Worm (Caenorhabditis elegans) whole organism, L4/young adult: ENCODE measurements around the gene F19B2.5.

ENCODE experiments used
- W03F9.2 ChIP-seq: fragments of 150-350 bp; optimal IDR thresholded peaks from 2 replicates; lab custom pipeline; 2014; ENCODE audit warnings: missing biosample characterization, missing genetic modification characterization
- dao-5 ChIP-seq: sonication (generic microtip); optimal IDR thresholded peaks from 2 replicates; lab custom pipeline; 2016; ENCODE audit warnings: missing genotype, missing genetic modification characterization, moderate library complexity, missing compliant biosample characterization
- him-1 ChIP-seq: sonication (generic microtip); optimal IDR thresholded peaks from 2 replicates; lab custom pipeline; 2016; ENCODE audit warnings: missing genotype, missing genetic modification reagents, missing genetic modification characterization, missing compliant biosample characterization

The F19B2.5 gene

ce11 chrV:20182311-20182710 lies 18.3 kb upstream of the F19B2.5 start:
- TF ChIP-seq dao-5 (tag; lab: Kevin White, UChicago) = no peak
- no peak for TF ChIP-seq W03F9.2
- no peak for TF ChIP-seq him-1 (tag; lab: Kevin White, UChicago)

DNA sequence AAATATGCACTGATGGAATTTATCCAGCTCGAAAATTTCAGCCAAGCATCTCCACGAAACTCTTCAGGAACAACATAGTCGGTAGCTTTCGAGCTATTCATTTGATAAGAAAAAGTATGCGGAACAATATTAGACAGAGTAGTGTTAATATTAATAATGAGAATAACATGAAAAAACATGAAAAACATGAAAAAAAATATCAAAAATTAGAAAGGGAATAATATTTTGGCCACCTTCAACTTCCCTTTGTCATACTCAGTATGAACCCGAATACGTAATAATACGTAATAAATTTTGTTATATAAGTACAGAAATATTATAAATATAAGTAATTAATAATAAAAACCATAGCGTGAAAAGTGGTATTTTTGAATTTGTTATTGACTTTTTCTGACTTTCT lies 8.0 kb upstream of the F19B2.5 start, which contains the start of gene srw-39:
Gene srw-39, minus strand, starts transcription at position 101 of the 400 bp plus-strand sequence.
- TF ChIP-seq dao-5 (tag; lab: Kevin White, UChicago) = no peak
- TF ChIP-seq W03F9.2 = no peak
- no peak for TF ChIP-seq him-1 (tag; lab: Kevin White, UChicago)

- TF ChIP-seq dao-5 (tag; lab: Kevin White, UChicago) = no peak
- no peak for TF ChIP-seq W03F9.2
These were observed 1.8 kb upstream of the F19B2.5 start for ce11 chrV:20165808-20166207.

- no peak for TF ChIP-seq W03F9.2
- no peak for TF ChIP-seq dao-5 (tag; lab: Kevin White, UChicago)
- no peak for TF ChIP-seq him-1 (tag; lab: Kevin White, UChicago)
These were observed 888 bp downstream of the F19B2.5 start for ce11 chrV:20163105-20163449.

- TF ChIP-seq W03F9.2 (no peak), dao-5 (tag; lab: Kevin White, UChicago) (no peak), him-1 (tag; lab: Kevin White, UChicago) (no peak)
These were observed 1.5 kb downstream of the F19B2.5 start for ce11 chrV:20162290-20163104.

- TF ChIP-seq W03F9.2 = no peak
These were observed 2.1 kb downstream of the F19B2.5 start for ce11 chrV:20161781-20162289.

ce11 chrV:20158223-20158622 lies 5.7 kb downstream of the F19B2.5 start, which contains the start of gene F19B2.6:
F19B2.6 (plus strand) TSS chrV:20158523.
- TF ChIP-seq W03F9.2 = no peak
- TF ChIP-seq him-1 (tag; lab: Kevin White, UChicago) = no peak

- no peak for TF ChIP-seq W03F9.2
- no peak for TF ChIP-seq him-1 (tag; lab: Kevin White, UChicago)
These were observed 12.1 kb downstream of the F19B2.5 start for ce11 chrV:20151855-20152254.

ce11 chrV:20151432-20151831 lies 12.5 kb downstream of the F19B2.5 start, which contains the start of gene F19B2.7:
F19B2.7 (plus strand) TSS chrV:20151732.
- TF ChIP-seq him-1 (tag; lab: Kevin White, UChicago) (no peak), W03F9.2 (no peak), dao-5 (tag; lab: Kevin White, UChicago) (no peak)

- TF ChIP-seq dao-5 (tag; lab: Kevin White, UChicago) (no peak), him-1 (tag; lab: Kevin White, UChicago) (no peak), W03F9.2 (no peak)
These were observed 16.2 kb downstream of the F19B2.5 start, which contains the start of gene Y113G7A.13 for ce11 chrV:20147662-20148245. Y113G7A.13 (plus strand) TSS chrV:20148195.

DNA sequence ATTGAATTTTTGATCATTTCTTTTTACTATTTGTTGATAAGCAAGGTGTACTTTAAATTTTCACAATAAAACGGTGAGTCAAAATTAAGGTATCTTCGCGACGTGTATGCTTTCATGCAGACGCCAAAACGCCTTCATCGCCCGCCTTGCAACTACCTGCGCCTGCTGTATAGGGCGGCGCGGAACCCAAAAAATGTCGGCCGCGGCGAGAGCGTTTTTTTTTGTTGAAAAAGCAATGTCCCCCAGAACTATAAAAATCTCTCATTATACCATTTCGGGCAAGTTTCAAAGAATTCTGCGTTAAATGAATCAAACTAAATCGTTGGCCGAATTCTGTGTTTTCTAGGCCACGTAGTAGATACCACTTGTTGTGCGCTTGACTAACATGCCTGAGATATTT lies 20.3 kb downstream of the F19B2.5 start:
- TF ChIP-seq W03F9.2 = no peak
- TF ChIP-seq him-1 (tag; lab: Kevin White, UChicago) = no peak
- TF ChIP-seq dao-5 (tag; lab: Kevin White, UChicago) = no peak

- TF ChIP-seq W03F9.2 (no peak), him-1 (tag; lab: Kevin White, UChicago) (no peak), dao-5 (tag; lab: Kevin White, UChicago) (no peak)
These were observed 21.7 kb downstream of the F19B2.5 start, which contains the start of gene Y113G7A.12 for ce11 chrV:20142285-20142684. Y113G7A.12 (plus strand) TSS chrV:20142585.

- TF ChIP-seq W03F9.2 (no peak), dao-5 (tag; lab: Kevin White, UChicago) (no peak)
These were observed 25.4 kb downstream of the F19B2.5 start, which contains the start of gene Y113G7A.14 for ce11 chrV:20138407-20139044. Y113G7A.14 (minus strand) TSS chrV:20138457.

ce11 chrV:20135247-20135646 lies 28.7 kb downstream of the F19B2.5 start, which contains the start of gene Y113G7A.22:
Y113G7A.22 (minus strand) TSS chrV:20135347.
- no peak for TF ChIP-seq W03F9.2
- no peak for TF ChIP-seq him-1 (tag; lab: Kevin White, UChicago)
- TF ChIP-seq dao-5 (tag; lab: Kevin White, UChicago) = no peak
